Worm (Caenorhabditis elegans) whole organism, mixed stage, embryonic: ENCODE data around the gene C35A5.6.

Source experiments
- M03D4.4 ChIP-seq: sonication (generic microtip); optimal IDR thresholded peaks from 2 replicates; lab custom pipeline; 2017; ENCODE audit warnings: mild to moderate bottlenecking, missing genetic modification characterization, missing compliant biosample characterization
- bed-3 ChIP-seq: fragments of 200-800 bp; sonication (Bioruptor generic); optimal IDR thresholded peaks from 3 replicates; lab custom pipeline; 2018; ENCODE audit warnings: mild to moderate bottlenecking, missing genetic modification characterization, moderate library complexity, missing compliant biosample characterization
- blmp-1 ChIP-seq: fragments of 150-350 bp; optimal IDR thresholded peaks from 2 replicates; lab custom pipeline; 2014; ENCODE audit warnings: missing biosample characterization, missing genetic modification characterization
- ceh-39 ChIP-seq: fragments of 150-350 bp; optimal IDR thresholded peaks from 2 replicates; lab custom pipeline; 2014; ENCODE audit warnings: missing biosample characterization, missing genetic modification characterization
- ceh-43 ChIP-seq: fragments of 200-800 bp; sonication (Bioruptor generic); optimal IDR thresholded peaks from 2 replicates; lab custom pipeline; 2018; ENCODE audit warnings: mild to moderate bottlenecking, missing genetic modification characterization, moderate library complexity, missing compliant biosample characterization
- ceh-83 ChIP-seq: fragments of 200-800 bp; sonication (Bioruptor generic); optimal IDR thresholded peaks from 2 replicates; lab custom pipeline; 2018; ENCODE audit warnings: mild to moderate bottlenecking, missing genetic modification characterization, missing compliant biosample characterization
- ces-1 ChIP-seq: fragments of 150-350 bp; optimal IDR thresholded peaks from 2 replicates; lab custom pipeline; 2014; ENCODE audit warnings: missing biosample characterization, missing genetic modification reagents, missing genetic modification characterization
- drap-1 ChIP-seq: fragments of 200-800 bp; sonication (Bioruptor generic); optimal IDR thresholded peaks from 3 replicates; lab custom pipeline; 2018; ENCODE audit warnings: mild to moderate bottlenecking, missing genetic modification characterization, missing compliant biosample characterization
- elt-1 ChIP-seq: sonication (generic microtip); optimal IDR thresholded peaks from 2 replicates; lab custom pipeline; 2017; ENCODE audit warnings: missing genetic modification characterization, mild to moderate bottlenecking, missing compliant biosample characterization, antibody characterized with exemption, moderate library complexity, borderline replicate concordance; ENCODE audit not compliant: insufficient read depth
- elt-3 ChIP-seq: fragments of 150-350 bp; optimal IDR thresholded peaks from 2 replicates; lab custom pipeline; 2014; ENCODE audit warnings: missing biosample characterization, missing genetic modification characterization
- flh-1 ChIP-seq: fragments of 200-800 bp; sonication (Bioruptor generic); optimal IDR thresholded peaks from 2 replicates; lab custom pipeline; 2018; ENCODE audit warnings: mild to moderate bottlenecking, missing genetic modification characterization, moderate library complexity, missing compliant biosample characterization
- ham-2 ChIP-seq: fragments of 200-800 bp; sonication (Bioruptor generic); optimal IDR thresholded peaks from 2 replicates; lab custom pipeline; 2018; ENCODE audit warnings: mild to moderate bottlenecking, missing genetic modification characterization, missing compliant biosample characterization
- hlh-1 ChIP-seq: fragments of 150-350 bp; optimal IDR thresholded peaks from 2 replicates; lab custom pipeline; 2014; ENCODE audit warnings: missing biosample characterization, missing genetic modification reagents, missing genetic modification characterization
- lin-13 ChIP-seq: fragments of 150-350 bp; optimal IDR thresholded peaks from 2 replicates; lab custom pipeline; 2014; ENCODE audit warnings: missing biosample characterization, missing genetic modification characterization
- lin-32 ChIP-seq: fragments of 200-800 bp; sonication (Bioruptor generic); optimal IDR thresholded peaks from 2 replicates; lab custom pipeline; 2018; ENCODE audit warnings: mild to moderate bottlenecking, missing genetic modification characterization, missing compliant biosample characterization
- lsy-2 ChIP-seq: fragments of 150-350 bp; optimal IDR thresholded peaks from 2 replicates; lab custom pipeline; 2014; ENCODE audit warnings: missing biosample characterization, missing genetic modification characterization
- mab-5 ChIP-seq: fragments of 150-350 bp; optimal IDR thresholded peaks from 2 replicates; lab custom pipeline; 2014; ENCODE audit warnings: missing biosample characterization, missing genetic modification characterization
- mep-1 ChIP-seq: fragments of 150-350 bp; optimal IDR thresholded peaks from 2 replicates; lab custom pipeline; 2017; ENCODE audit warnings: missing biosample characterization, missing genetic modification reagents, missing genetic modification characterization, inconsistent platforms
- mls-2 ChIP-seq: sonication (generic microtip); optimal IDR thresholded peaks from 2 replicates; lab custom pipeline; 2016; ENCODE audit warnings: mild to moderate bottlenecking, missing genetic modification characterization, moderate library complexity, missing compliant biosample characterization
- nhr-237 ChIP-seq: fragments of 150-350 bp; optimal IDR thresholded peaks from 2 replicates; lab custom pipeline; 2014; ENCODE audit warnings: missing biosample characterization, missing genetic modification characterization
- nhr-28 ChIP-seq: fragments of 150-350 bp; optimal IDR thresholded peaks from 2 replicates; lab custom pipeline; 2014; ENCODE audit warnings: missing biosample characterization, missing genetic modification characterization
- nhr-76 ChIP-seq: sonication (generic microtip); optimal IDR thresholded peaks from 2 replicates; lab custom pipeline; 2017; ENCODE audit warnings: missing biosample characterization, missing genetic modification characterization
- pha-4 ChIP-seq: fragments of 150-350 bp; optimal IDR thresholded peaks from 2 replicates; lab custom pipeline; 2018; ENCODE audit warnings: missing biosample characterization, missing genetic modification reagents, missing genetic modification characterization
- snpc-4 ChIP-seq: fragments of 150-350 bp; optimal IDR thresholded peaks from 2 replicates; lab custom pipeline; 2014; ENCODE audit warnings: missing biosample characterization, missing genetic modification characterization
- tbx-8 ChIP-seq: fragments of 200-800 bp; sonication (Bioruptor generic); optimal IDR thresholded peaks from 2 replicates; lab custom pipeline; 2018; ENCODE audit warnings: mild to moderate bottlenecking, missing genetic modification characterization, moderate library complexity, missing compliant biosample characterization
- unc-62 ChIP-seq: fragments of 150-350 bp; optimal IDR thresholded peaks from 2 replicates; lab custom pipeline; 2014; ENCODE audit warnings: missing biosample characterization, missing genetic modification reagents, missing genetic modification characterization
- zip-8 ChIP-seq: fragments of 150-350 bp; optimal IDR thresholded peaks from 2 replicates; lab custom pipeline; 2014; ENCODE audit warnings: missing biosample characterization, missing genetic modification characterization
- ztf-11 ChIP-seq: fragments of 150-350 bp; optimal IDR thresholded peaks from 2 replicates; lab custom pipeline; 2014; ENCODE audit warnings: missing biosample characterization, missing genetic modification characterization

C35A5.6 gene

DNA sequence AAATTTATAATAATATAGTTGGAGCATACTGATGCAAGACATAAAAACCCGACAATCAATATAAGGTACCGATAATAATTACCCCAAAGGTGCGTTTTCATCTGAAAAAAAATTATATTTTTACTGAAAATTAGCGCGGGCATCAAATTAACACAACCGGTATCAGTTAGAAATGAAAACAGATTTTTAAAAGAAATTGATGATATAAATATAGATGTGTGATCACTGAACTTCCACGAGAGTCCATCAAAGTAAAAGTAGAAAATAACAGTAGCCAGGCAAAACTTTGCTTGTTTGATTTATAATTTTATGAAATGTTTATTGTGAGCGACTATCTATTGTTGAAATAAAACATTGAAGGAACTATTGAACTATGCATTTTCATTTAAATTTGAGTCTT lies 7.6 kb upstream of the C35A5.6 start, which contains the start of gene C35A5.3:
Gene C35A5.3 (minus strand): TSS at position 101 of the 400 bp plus-strand sequence.
- no peak for TF ChIP-seq hlh-1 (tag; lab: Kevin White, UChicago)
- no peak for TF ChIP-seq lin-32 (GFP tag; lab: Kevin White, UChicago)
- no peak for TF ChIP-seq lsy-2 (tag; lab: Kevin White, UChicago)
- TF ChIP-seq nhr-76 (tag; lab: Kevin White, UChicago): no peak

- TF ChIP-seq blmp-1 (tag; lab: Kevin White, UChicago): no peak
- TF ChIP-seq lsy-2 (tag; lab: Kevin White, UChicago): no peak
- TF ChIP-seq mab-5 (tag; lab: Kevin White, UChicago): no peak
- no peak for TF ChIP-seq mep-1 (tag; lab: Kevin White, UChicago)
- no peak for TF ChIP-seq zip-8 (tag; lab: Kevin White, UChicago)
- TF ChIP-seq ceh-39: no peak
- TF ChIP-seq bed-3 (GFP tag; lab: Kevin White, UChicago): no peak
- no peak for TF ChIP-seq snpc-4 (tag; lab: Kevin White, UChicago)
- TF ChIP-seq ceh-43 (GFP tag; lab: Kevin White, UChicago): no peak
- no peak for TF ChIP-seq mls-2 (tag; lab: Kevin White, UChicago)
- TF ChIP-seq flh-1 (GFP tag; lab: Kevin White, UChicago): no peak
- no peak for TF ChIP-seq nhr-237 (tag; lab: Kevin White, UChicago)
- TF ChIP-seq nhr-28 (tag; lab: Kevin White, UChicago): no peak
- TF ChIP-seq, all 35 proteins: peak for 0
Measured at ce11 chrV:10503011-10503410, 5.9 kb upstream of the C35A5.6 start, which contains the start of gene C35A5.11. C35A5.11 (minus strand) TSS chrV:10503111.

- TF ChIP-seq elt-1 (tag; lab: Kevin White, UChicago) (no peak), mab-5 (tag; lab: Kevin White, UChicago) (no peak), flh-1 (GFP tag; lab: Kevin White, UChicago) (no peak), elt-3 (no peak), ceh-83 (GFP tag; lab: Kevin White, UChicago) (no peak), lin-32 (GFP tag; lab: Kevin White, UChicago) (no peak), ces-1 (GFP tag; lab: Kevin White, UChicago) (no peak), lin-13 (tag; lab: Kevin White, UChicago) (no peak), ztf-11 (tag; lab: Kevin White, UChicago) (no peak)
Measured at ce11 chrV:10503893-10504292, 5.0 kb upstream of the C35A5.6 start, which contains the start of gene C35A5.10. C35A5.10 (plus strand) TSS chrV:10504193.

- TF ChIP-seq hlh-1 (tag; lab: Kevin White, UChicago) (no peak), lin-13 (tag; lab: Kevin White, UChicago) (no peak)
- TF ChIP-seq, all 35 proteins: peak for 0
Measured at ce11 chrV:10505553-10505952, 3.4 kb upstream of the C35A5.6 start, which contains the start of gene C35A5.5. C35A5.5 (plus strand) TSS chrV:10505853.

DNA sequence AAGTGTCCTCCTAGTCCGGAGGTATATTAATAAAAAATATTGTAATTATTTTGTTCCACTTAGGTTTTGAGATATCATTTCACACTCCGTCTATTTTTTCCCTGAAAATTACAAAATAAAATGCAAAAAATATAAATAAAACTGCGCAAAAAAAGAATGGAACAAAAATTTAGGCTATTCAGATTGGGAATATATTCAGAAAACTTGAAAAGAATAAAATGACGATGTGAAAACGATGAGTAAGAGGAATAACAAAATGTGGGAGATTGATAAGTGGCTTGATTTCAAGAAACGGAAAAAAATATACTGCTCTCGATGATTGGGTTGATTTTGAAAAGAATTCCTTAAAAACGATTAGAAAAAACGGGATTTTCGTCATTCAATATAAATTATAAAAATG lies 5.3 kb downstream of the C35A5.6 start, which contains the start of gene dmsr-8:
Gene dmsr-8 (minus strand): TSS at position 101 of the 400 bp plus-strand sequence.
- TF ChIP-seq elt-1 (tag; lab: Kevin White, UChicago) (no peak), tbx-8 (GFP tag; lab: Kevin White, UChicago) (no peak), pha-4 (tag; lab: Kevin White, UChicago) (no peak), ham-2 (no peak), nhr-28 (tag; lab: Kevin White, UChicago) (no peak), M03D4.4 (tag; lab: Kevin White, UChicago) (no peak), lsy-2 (tag; lab: Kevin White, UChicago) (no peak), hlh-1 (tag; lab: Kevin White, UChicago) (no peak), mls-2 (tag; lab: Kevin White, UChicago) (no peak), ces-1 (GFP tag; lab: Kevin White, UChicago) (no peak), lin-32 (GFP tag; lab: Kevin White, UChicago) (no peak), lin-13 (tag; lab: Kevin White, UChicago) (no peak), drap-1 (GFP tag; lab: Kevin White, UChicago) (no peak), mab-5 (tag; lab: Kevin White, UChicago) (no peak)

DNA sequence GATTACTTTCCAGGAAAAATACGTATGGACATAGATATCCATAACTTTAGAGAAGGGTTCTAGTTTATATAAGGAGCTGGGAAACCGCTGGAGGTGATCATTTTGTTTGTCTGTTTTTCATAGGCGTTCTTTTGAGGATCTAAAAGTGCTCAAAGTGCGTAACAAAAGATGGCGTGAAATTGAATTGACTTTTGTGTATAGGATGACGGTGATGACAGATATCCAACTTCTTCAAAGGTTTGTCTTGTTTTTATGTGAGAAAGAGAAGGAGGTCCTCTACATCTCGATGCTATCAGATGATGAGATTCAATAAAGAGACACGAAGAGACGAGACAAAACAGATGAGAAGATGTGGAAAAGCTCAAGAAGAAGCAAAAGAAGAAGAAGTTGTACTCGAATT lies 7.8 kb downstream of the C35A5.6 start:
- no peak for TF ChIP-seq nhr-76 (tag; lab: Kevin White, UChicago)
- TF ChIP-seq ces-1 (GFP tag; lab: Kevin White, UChicago): peak; percentile 48
- no peak for TF ChIP-seq blmp-1 (tag; lab: Kevin White, UChicago)
- TF ChIP-seq unc-62 (GFP tag; lab: Kevin White, UChicago): no peak
- TF ChIP-seq, all 35 proteins: peak for 1
